Worm (Caenorhabditis elegans) whole organism, L4/young adult: ENCODE data around the gene K11H3.5.
A peak's percentile ranks its signal among the peaks of the same experiment; 100 is the strongest.

Experiments
- W03F9.2 ChIP-seq: fragments of 150-350 bp; optimal IDR thresholded peaks from 2 replicates; lab custom pipeline; 2014; ENCODE audit warnings: missing biosample characterization, missing genetic modification characterization
- dao-5 ChIP-seq: sonication (generic microtip); optimal IDR thresholded peaks from 2 replicates; lab custom pipeline; 2016; ENCODE audit warnings: missing genotype, missing genetic modification characterization, moderate library complexity, missing compliant biosample characterization
- him-1 ChIP-seq: sonication (generic microtip); optimal IDR thresholded peaks from 2 replicates; lab custom pipeline; 2016; ENCODE audit warnings: missing genotype, missing genetic modification reagents, missing genetic modification characterization, missing compliant biosample characterization

Gene K11H3.5

DNA sequence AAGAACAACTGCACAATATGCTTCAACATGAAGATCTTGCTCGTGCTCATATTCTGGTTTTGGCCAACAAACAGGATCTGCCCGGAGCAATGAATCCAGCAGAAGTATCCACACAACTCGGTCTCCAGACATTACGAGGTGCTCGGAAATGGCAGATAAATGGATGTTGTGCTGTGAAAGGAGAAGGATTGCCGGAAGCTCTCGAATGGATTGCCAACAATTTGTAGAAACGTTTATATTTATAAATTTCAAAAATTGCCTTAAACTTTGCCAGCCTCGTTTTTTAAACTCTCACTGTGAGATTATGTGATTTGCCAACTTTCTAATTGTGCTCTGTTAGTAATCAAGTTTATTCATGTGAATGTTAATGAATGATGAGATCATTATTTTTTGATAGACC is 19.8 kb upstream of the K11H3.5 start:
- TF ChIP-seq him-1 (tag; lab: Kevin White, UChicago), result no peak
- TF ChIP-seq W03F9.2 (tag; lab: Kevin White, UChicago), result no peak
- TF ChIP-seq dao-5 (tag; lab: Kevin White, UChicago), result no peak

- TF ChIP-seq dao-5 (tag; lab: Kevin White, UChicago) (no peak), W03F9.2 (tag; lab: Kevin White, UChicago) (no peak), him-1 (tag; lab: Kevin White, UChicago) (no peak)
Observed at ce11 chrIII:9824330-9824934, 19.1 kb upstream of the K11H3.5 start, which contains the start of gene lin-52. Gene lin-52, minus strand, starts transcription at chrIII:9824750.

DNA sequence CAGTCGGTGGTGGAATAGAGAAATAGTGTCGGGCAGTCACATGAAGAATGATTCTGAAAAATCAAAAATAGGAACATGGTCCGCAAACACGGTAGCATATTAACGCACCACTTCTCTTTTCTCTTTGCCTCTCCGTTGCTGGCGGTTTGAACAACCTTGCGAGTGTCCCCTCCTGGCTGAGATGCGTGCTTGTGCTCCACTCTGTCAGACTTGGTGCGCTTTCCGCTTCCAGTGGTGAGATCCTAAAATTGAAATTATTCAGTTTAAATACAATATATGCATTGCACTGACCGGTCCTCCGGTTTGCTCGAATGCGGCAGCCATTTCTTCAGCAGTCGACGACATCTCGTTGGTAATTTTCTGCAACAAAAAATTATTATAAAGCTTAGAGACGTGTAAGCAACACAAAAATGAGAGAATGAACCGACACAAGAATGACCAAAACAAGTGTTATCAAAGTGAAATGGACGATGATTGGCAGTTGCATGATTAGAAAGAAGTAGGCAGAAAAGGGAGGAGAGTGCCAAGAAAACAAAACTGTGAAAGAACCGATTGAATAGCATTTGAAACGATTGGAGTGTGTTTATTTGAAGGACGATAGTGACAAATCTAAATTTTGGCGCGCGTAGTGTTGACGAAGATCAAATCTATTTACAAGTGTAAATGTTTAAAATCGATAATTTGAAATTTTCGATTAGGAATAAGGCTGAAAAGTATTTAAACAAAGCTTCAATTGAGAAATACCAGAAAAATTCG is 18.3 kb upstream of the K11H3.5 start, which contains the start of gene ZK632.9:
Gene ZK632.9, minus strand, starts transcription at position 360 of the 756 bp plus-strand sequence.
- no peak for TF ChIP-seq W03F9.2 (tag; lab: Kevin White, UChicago)
- TF ChIP-seq dao-5 (tag; lab: Kevin White, UChicago), result no peak
- TF ChIP-seq him-1 (tag; lab: Kevin White, UChicago), result no peak

- TF ChIP-seq him-1 (tag; lab: Kevin White, UChicago), result no peak
- TF ChIP-seq dao-5 (tag; lab: Kevin White, UChicago), result no peak
- no peak for TF ChIP-seq W03F9.2 (tag; lab: Kevin White, UChicago)
Observed at ce11 chrIII:9826005-9826404, 17.6 kb upstream of the K11H3.5 start.

DNA sequence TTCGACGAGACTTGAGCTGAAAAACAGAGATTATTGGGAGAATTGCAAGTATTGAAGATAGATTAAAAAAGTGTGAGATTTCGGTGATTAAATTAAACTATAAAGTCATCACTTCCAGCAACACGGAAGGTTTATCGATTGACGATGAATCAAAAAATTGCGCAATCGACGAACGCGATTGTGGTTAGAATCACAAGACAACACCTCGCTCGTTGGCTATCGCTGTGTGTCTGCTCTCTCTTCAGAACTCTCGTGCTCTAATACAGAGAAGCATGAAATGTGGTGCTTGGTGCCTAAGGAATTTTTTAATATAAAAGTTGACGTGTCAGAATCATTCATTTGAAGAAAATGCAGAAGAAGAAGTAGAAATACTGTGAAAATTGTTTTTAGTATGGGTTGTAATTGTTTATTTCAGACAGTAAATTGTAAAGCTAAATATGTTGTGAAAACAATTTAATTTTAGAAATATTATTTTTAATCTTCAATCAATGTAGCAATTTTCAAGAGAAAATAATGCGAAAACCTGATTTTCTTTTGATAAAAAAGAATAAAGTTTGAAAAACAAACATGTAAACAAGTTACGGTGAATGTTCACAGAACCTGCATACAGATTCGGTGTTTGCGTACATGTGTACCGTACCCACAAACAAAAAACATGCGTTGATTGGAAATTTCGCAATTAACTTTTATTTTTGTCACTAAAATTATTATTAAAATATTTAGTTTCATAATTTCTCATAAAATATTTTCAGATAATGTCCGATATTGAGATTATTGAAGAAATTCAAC is 16.2 kb upstream of the K11H3.5 start, which contains the start of the genes ZK632.10 and ZK632.11:
Gene ZK632.10, minus strand, starts transcription at position 560 of the 789 bp plus-strand sequence.
Gene ZK632.11, plus strand, starts transcription at position 753 of the 789 bp plus-strand sequence.
- peak; percentile 85 for TF ChIP-seq W03F9.2 (tag; lab: Kevin White, UChicago)
- TF ChIP-seq dao-5 (tag; lab: Kevin White, UChicago), result no peak

ce11 chrIII:9830502-9830901 is 13.1 kb upstream of the K11H3.5 start, which contains the start of gene ZK632.12:
Gene ZK632.12, plus strand, starts transcription at chrIII:9830802.
- no peak for TF ChIP-seq W03F9.2 (tag; lab: Kevin White, UChicago)
- TF ChIP-seq him-1 (tag; lab: Kevin White, UChicago), result no peak
- no peak for TF ChIP-seq dao-5 (tag; lab: Kevin White, UChicago)

DNA sequence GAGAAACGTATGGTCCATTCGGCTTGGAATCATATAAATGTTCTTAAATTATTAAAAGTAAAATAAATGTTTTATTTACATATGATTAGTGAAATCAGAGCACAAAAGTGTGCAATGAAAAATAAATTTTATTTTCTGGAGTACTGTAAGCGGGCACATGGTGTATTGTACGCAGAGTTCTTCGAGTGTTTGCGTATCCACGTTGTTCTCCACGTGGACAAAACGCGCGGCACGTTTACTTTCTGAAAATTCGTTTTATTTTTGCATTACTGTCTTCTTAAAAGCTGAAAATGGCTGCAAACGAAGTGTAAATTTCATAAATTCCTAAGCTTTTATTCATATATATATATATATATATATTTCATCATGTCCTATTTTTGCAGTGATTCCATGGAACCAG is 11.0 kb upstream of the K11H3.5 start:
- TF ChIP-seq him-1 (tag; lab: Kevin White, UChicago) (no peak), W03F9.2 (tag; lab: Kevin White, UChicago) (no peak), dao-5 (tag; lab: Kevin White, UChicago) (no peak)

DNA sequence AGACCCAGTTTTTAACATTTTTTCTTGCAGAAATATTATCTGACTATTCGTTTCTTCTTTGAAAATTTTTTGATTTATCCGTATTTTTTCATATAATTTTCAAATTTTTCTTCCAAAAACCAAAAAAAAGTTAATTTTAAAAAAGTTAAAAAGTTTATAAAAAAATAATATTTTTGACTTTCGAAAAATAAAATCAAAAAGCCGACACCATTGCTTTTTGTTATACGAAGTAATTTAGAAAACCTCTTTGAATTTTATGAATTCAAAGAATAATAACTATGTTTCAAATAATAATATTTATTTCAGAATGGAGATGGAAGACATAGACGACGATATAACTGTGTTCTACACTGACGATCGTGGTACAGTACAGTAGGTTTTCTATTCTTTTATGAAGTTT is 8.7 kb upstream of the K11H3.5 start, which contains the start of gene K11H3.8:
Gene K11H3.8, plus strand, starts transcription at position 301 of the 400 bp plus-strand sequence.
- no peak for TF ChIP-seq dao-5 (tag; lab: Kevin White, UChicago)
- no peak for TF ChIP-seq W03F9.2 (tag; lab: Kevin White, UChicago)
- TF ChIP-seq him-1 (tag; lab: Kevin White, UChicago), result no peak

- TF ChIP-seq W03F9.2 (tag; lab: Kevin White, UChicago) (no peak), him-1 (tag; lab: Kevin White, UChicago) (no peak), dao-5 (tag; lab: Kevin White, UChicago) (no peak)
Observed at ce11 chrIII:9846093-9846492, 2.5 kb downstream of the K11H3.5 start, which contains the start of gene K11H3.2. Gene K11H3.2, plus strand, starts transcription at chrIII:9846393.

ce11 chrIII:9848083-9848482 is 4.5 kb downstream of the K11H3.5 start, which contains the start of gene mrpl-36:
Gene mrpl-36, minus strand, starts transcription at chrIII:9848116.
- no peak for TF ChIP-seq dao-5 (tag; lab: Kevin White, UChicago)
- peak; percentile 69 for TF ChIP-seq W03F9.2 (tag; lab: Kevin White, UChicago)
- TF ChIP-seq him-1 (tag; lab: Kevin White, UChicago), result no peak

ce11 chrIII:9848603-9849002 is 5.0 kb downstream of the K11H3.5 start:
- TF ChIP-seq W03F9.2 (tag; lab: Kevin White, UChicago) (no peak), him-1 (tag; lab: Kevin White, UChicago) (no peak), dao-5 (tag; lab: Kevin White, UChicago) (no peak)

DNA sequence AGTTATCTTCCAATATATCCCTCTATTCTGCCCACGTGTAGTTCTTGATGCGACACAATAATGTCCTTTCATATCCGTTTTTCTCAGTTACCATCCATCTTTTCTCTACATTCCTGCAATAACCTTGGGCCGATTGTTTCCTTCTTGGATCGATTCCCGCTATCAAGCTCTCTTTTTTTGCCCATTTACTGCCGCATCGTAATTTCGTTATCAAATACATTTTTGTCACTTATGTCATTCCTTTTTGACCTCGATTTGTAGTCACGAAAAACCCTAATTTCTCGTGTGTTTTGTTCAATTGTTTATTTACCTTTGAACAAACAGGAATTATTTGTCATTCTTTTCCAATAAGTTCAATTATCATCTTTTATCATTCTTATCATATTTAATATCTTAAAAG is 6.4 kb downstream of the K11H3.5 start:
- TF ChIP-seq dao-5 (tag; lab: Kevin White, UChicago) (no peak), him-1 (tag; lab: Kevin White, UChicago) (no peak), W03F9.2 (tag; lab: Kevin White, UChicago) (no peak)
